Fruit fly (Drosophila melanogaster) whole organism: ENCODE measurements around the gene Lsp1alpha.

ENCODE experiments used
- CG8478 ChIP-seq: fragments of >200 bp; optimal IDR thresholded peaks from 2 replicates; lab custom pipeline; 2018; ENCODE audit warnings: inconsistent platforms
- usp ChIP-seq: fragments of >200 bp; optimal IDR thresholded peaks from 2 replicates; lab custom pipeline; 2017; ENCODE audit warnings: missing biosample characterization, missing genetic modification characterization, mixed read lengths

DNA sequence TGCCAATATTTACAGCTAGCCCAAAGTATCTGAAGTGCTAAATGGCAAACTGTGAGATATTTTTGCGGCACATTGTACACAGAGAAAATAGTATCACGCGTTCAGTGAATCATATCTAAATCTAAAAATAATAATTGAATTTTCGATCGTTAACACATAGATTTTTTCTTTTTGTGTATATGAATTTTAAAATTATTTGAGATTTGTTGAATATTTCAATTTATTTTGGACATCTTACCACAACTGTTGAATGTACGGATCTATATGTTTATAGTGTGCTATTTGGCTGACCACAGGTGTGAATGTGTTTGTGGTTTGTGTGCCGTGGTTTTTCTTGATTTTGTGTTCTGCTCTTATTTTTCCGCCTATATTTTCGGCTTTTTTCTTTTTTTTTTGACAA is 20.3 kb upstream of the Lsp1alpha start:
- no peak for TF ChIP-seq usp
- TF ChIP-seq CG8478 = no peak
